Worm (Caenorhabditis elegans) whole organism, L3 larva: Measurements from ENCODE around the gene gpla-1.

ENCODE experiments used
- R02D3.7 ChIP-seq: fragments of 150-350 bp; optimal IDR thresholded peaks from 2 replicates; lab custom pipeline; 2014; ENCODE audit warnings: missing biosample characterization, missing genetic modification characterization
- ZK546.5 ChIP-seq: sonication (generic microtip); optimal IDR thresholded peaks from 2 replicates; lab custom pipeline; 2017; ENCODE audit warnings: missing biosample characterization, missing genetic modification characterization
- aly-2 ChIP-seq: fragments of 150-350 bp; optimal IDR thresholded peaks from 2 replicates; lab custom pipeline; 2014; ENCODE audit warnings: missing biosample characterization, missing genetic modification characterization
- ceh-16 ChIP-seq: sonication (generic microtip); optimal IDR thresholded peaks from 2 replicates; lab custom pipeline; 2017; ENCODE audit warnings: missing biosample characterization, missing genetic modification characterization
- ceh-28 ChIP-seq: fragments of 150-350 bp; optimal IDR thresholded peaks from 2 replicates; lab custom pipeline; 2014; ENCODE audit warnings: missing biosample characterization, missing genetic modification reagents, missing genetic modification characterization
- ceh-82 ChIP-seq: fragments of 150-350 bp; optimal IDR thresholded peaks from 2 replicates; lab custom pipeline; 2014; ENCODE audit warnings: missing biosample characterization, missing genetic modification characterization
- ceh-9 ChIP-seq: sonication (generic microtip); optimal IDR thresholded peaks from 2 replicates; lab custom pipeline; 2018; ENCODE audit warnings: missing biosample characterization, missing genetic modification characterization
- elt-1 ChIP-seq: fragments of 150-350 bp; optimal IDR thresholded peaks from 2 replicates; lab custom pipeline; 2014; ENCODE audit warnings: missing biosample characterization, missing genetic modification characterization
- elt-2 ChIP-seq: sonication (generic microtip); optimal IDR thresholded peaks from 2 replicates; lab custom pipeline; 2016; ENCODE audit warnings: missing genetic modification reagents, mild to moderate bottlenecking, missing genetic modification characterization, missing compliant biosample characterization
- eor-1 ChIP-seq, 2 experiments: fragments of 150-350 bp; optimal IDR thresholded peaks; 2 replicates each; lab custom pipeline; 2014 to 2018; ENCODE audit warnings: missing biosample characterization in 2 of 2, missing genetic modification characterization in 2 of 2
- fkh-10 ChIP-seq: sonication (generic microtip); optimal IDR thresholded peaks from 2 replicates; lab custom pipeline; 2017; ENCODE audit warnings: missing biosample characterization, missing genetic modification reagents, missing genetic modification characterization
- fkh-2 ChIP-seq: fragments of 150-350 bp; optimal IDR thresholded peaks from 2 replicates; lab custom pipeline; 2014; ENCODE audit warnings: missing biosample characterization, missing genetic modification reagents, missing genetic modification characterization
- fos-1 ChIP-seq: fragments of 150-350 bp; optimal IDR thresholded peaks from 2 replicates; lab custom pipeline; 2014; ENCODE audit warnings: missing biosample characterization, missing genetic modification characterization
- hmg-11 ChIP-seq: sonication (generic microtip); optimal IDR thresholded peaks from 2 replicates; lab custom pipeline; 2016; ENCODE audit warnings: missing genetic modification characterization, missing compliant biosample characterization
- lin-15B ChIP-seq: fragments of 150-350 bp; optimal IDR thresholded peaks from 2 replicates; lab custom pipeline; 2014; ENCODE audit warnings: missing biosample characterization, missing genetic modification characterization
- lin-39 ChIP-seq: fragments of 150-350 bp; optimal IDR thresholded peaks from 2 replicates; lab custom pipeline; 2018; ENCODE audit warnings: missing biosample characterization, missing genetic modification reagents, missing genetic modification characterization
- lsy-12 ChIP-seq: sonication (generic microtip); optimal IDR thresholded peaks from 2 replicates; lab custom pipeline; 2016; ENCODE audit warnings: mild to moderate bottlenecking, missing genetic modification characterization, missing compliant biosample characterization
- mml-1 ChIP-seq: fragments of 150-350 bp; sonication (generic microtip); optimal IDR thresholded peaks from 3 replicates; lab custom pipeline; 2014; ENCODE audit warnings: missing biosample characterization, missing genetic modification characterization
- nfya-1 ChIP-seq: sonication (generic microtip); optimal IDR thresholded peaks from 2 replicates; lab custom pipeline; 2017; ENCODE audit warnings: missing genetic modification characterization, mild to moderate bottlenecking, missing compliant biosample characterization, antibody characterized with exemption, moderate library complexity; ENCODE audit not compliant: insufficient read depth
- nhr-11 ChIP-seq: fragments of 150-350 bp; optimal IDR thresholded peaks from 2 replicates; lab custom pipeline; 2014; ENCODE audit warnings: missing biosample characterization, missing genetic modification characterization
- nhr-23 ChIP-seq: fragments of 150-350 bp; optimal IDR thresholded peaks from 2 replicates; lab custom pipeline; 2014; ENCODE audit warnings: missing biosample characterization, missing genetic modification reagents, missing genetic modification characterization
- nhr-28 ChIP-seq: fragments of 150-350 bp; optimal IDR thresholded peaks from 2 replicates; lab custom pipeline; 2014; ENCODE audit warnings: missing biosample characterization, missing genetic modification characterization
- nhr-43 ChIP-seq: sonication (generic microtip); optimal IDR thresholded peaks from 2 replicates; lab custom pipeline; 2016; ENCODE audit warnings: mild to moderate bottlenecking, missing genetic modification characterization, missing compliant biosample characterization; ENCODE audit not compliant: poor library complexity, severe bottlenecking
- nhr-67 ChIP-seq: fragments of 150-350 bp; optimal IDR thresholded peaks from 2 replicates; lab custom pipeline; 2014; ENCODE audit warnings: missing biosample characterization, missing genetic modification characterization
- nhr-76 ChIP-seq: fragments of 150-350 bp; sonication (generic microtip); optimal IDR thresholded peaks from 5 replicates; lab custom pipeline; 2014; ENCODE audit warnings: missing biosample characterization, missing genetic modification characterization
- nhr-77 ChIP-seq: fragments of 150-350 bp; optimal IDR thresholded peaks from 2 replicates; lab custom pipeline; 2014; ENCODE audit warnings: missing biosample characterization, missing genetic modification characterization
- pha-4 ChIP-seq: fragments of 150-350 bp; optimal IDR thresholded peaks from 2 replicates; lab custom pipeline; 2014; ENCODE audit warnings: missing biosample characterization, missing genetic modification reagents, missing genetic modification characterization
- pqm-1 ChIP-seq: fragments of 150-350 bp; optimal IDR thresholded peaks from 2 replicates; lab custom pipeline; 2017; ENCODE audit warnings: missing biosample characterization, missing genetic modification characterization, inconsistent platforms
- sea-2 ChIP-seq: fragments of 150-350 bp; sonication (generic microtip); optimal IDR thresholded peaks from 4 replicates; lab custom pipeline; 2014; ENCODE audit warnings: missing biosample characterization, missing genetic modification reagents, missing genetic modification characterization
- skn-1 ChIP-seq: fragments of 150-350 bp; optimal IDR thresholded peaks from 2 replicates; lab custom pipeline; 2014; ENCODE audit warnings: missing biosample characterization, missing genetic modification characterization
- zag-1 ChIP-seq: fragments of 150-350 bp; optimal IDR thresholded peaks from 2 replicates; lab custom pipeline; 2014; ENCODE audit warnings: missing biosample characterization, missing genetic modification characterization
- ztf-11 ChIP-seq: fragments of 150-350 bp; optimal IDR thresholded peaks from 2 replicates; lab custom pipeline; 2014; ENCODE audit warnings: missing biosample characterization, missing genetic modification characterization
- ztf-4 ChIP-seq: fragments of 150-350 bp; optimal IDR thresholded peaks from 2 replicates; lab custom pipeline; 2014; ENCODE audit warnings: missing biosample characterization, missing genetic modification characterization

Gene gpla-1

DNA sequence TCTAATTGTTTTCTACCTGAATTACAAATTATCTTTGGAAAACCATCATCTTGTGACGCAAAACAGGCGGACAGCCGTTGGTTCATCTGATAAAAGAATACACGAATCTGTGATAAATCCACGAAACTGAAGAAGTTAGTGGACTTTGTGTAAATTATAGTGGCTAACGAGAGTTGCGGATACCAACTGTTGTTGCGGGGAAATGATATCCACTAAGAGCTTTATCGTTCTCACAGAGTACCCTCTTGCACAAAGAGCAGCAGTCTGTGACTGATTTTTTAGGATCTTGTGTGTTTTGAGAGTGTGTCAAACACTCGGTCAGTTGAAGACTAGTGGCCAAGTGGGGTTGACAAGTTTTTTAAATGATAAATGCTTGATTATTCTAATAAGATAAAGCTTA, 18.0 kb downstream of the gpla-1 start:
- TF ChIP-seq ZK546.5, result no peak
- TF ChIP-seq elt-2, result no peak

DNA sequence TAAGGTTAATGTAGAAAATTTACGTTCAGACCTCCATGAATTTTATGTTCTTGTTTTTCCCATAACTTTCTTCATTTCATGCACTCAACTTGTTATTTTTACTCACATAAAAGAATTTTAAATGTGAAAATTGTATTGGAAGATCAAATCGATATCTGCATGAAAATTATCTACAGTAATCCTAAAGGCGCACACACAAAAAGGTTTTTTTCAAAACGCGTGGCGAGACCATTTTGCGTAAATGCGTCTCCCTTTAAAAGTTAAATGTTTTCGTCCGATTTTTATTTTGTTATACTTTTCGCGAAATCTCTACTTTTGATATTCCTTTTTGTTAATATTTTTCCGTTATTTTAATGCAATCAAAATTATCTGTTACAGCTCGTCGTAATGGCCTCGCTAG, 20.4 kb downstream of the gpla-1 start, which contains the start of gene R31.2:
R31.2 (plus strand) TSS at position 388 of the 400 bp plus-strand sequence.
- no peak for TF ChIP-seq ceh-28 (tag; lab: Kevin White, UChicago)
- TF ChIP-seq nhr-11 (tag; lab: Kevin White, UChicago), result no peak
- TF ChIP-seq elt-1, result no peak
- TF ChIP-seq mml-1 (tag; lab: Kevin White, UChicago), result no peak
- TF ChIP-seq pha-4 (tag; lab: Kevin White, UChicago), result no peak
- TF ChIP-seq hmg-11 (tag; lab: Kevin White, UChicago), result no peak
- TF ChIP-seq R02D3.7, result no peak

DNA sequence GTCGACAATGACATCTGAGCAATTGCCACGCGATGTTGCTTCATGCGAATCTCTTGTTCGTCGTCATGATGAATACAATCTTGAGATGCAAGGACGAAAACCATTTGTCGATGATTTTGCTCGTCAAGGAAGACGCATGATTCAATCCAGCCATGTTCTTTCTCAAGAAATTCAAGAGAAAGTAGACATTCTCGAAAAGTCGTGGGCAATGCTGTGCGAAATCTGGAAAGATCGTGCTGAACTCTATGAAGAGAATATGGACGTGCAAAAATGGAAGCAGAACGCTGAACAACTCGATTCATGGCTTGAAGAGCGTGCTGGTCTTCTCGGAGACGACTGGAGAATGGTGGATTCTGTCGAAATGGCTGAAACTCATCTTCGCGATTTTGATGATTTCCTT, 24.3 kb downstream of the gpla-1 start:
- TF ChIP-seq lin-39 (tag; lab: Kevin White, UChicago) (no peak), nhr-67 (tag; lab: Kevin White, UChicago) (no peak), eor-1 (tag; optimal IDR thresholded peaks at IDR 0.05; lab: Kevin White, UChicago) (no peak)

DNA sequence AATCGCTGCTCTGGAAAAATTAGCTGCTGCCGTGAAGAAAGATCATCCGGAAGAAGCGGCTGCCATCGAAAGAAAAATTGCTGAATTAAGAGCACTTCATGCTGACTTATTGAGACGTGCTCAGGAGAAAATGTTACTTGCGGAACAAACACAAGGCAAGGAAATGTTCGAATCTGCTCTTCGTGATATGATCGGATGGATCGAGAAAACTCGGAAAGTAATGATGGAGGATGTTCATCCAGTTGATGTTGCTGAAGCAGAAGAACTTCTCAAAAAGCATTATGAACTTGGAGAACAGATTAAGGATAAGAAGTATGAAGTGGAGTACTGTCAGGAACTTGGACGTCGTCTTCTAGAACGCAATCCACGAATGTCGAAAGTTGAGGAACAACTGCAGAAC, 31.6 kb downstream of the gpla-1 start:
- TF ChIP-seq nhr-43 (tag; lab: Kevin White, UChicago) (no peak), lin-15B (tag; lab: Kevin White, UChicago) (no peak), nhr-11 (tag; lab: Kevin White, UChicago) (no peak), zag-1 (no peak), nhr-76 (tag; lab: Kevin White, UChicago) (no peak), ceh-16 (tag; lab: Kevin White, UChicago) (no peak), lsy-12 (no peak), nhr-23 (no peak), fkh-2 (tag; lab: Kevin White, UChicago) (no peak), ceh-9 (tag; lab: Kevin White, UChicago) (no peak)

DNA sequence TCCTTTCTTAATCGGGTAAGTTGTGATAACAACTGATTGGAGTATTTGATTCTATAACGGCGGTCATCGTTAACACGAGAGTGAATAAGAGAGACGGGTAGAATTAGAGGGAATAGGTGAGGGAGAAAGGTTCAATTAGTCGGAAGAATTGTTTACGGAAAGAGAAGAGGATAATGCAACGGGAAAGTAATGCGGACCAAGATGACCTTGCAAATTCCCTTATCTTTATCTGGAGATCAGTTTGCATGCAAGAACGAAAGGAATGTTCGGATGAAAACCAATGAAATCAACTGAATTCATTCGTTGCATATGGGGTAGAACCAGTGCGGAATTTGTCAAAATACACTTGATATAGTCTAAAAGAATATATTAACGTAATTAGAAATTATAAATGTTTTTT, 35.4 kb downstream of the gpla-1 start:
- TF ChIP-seq nhr-23 (no peak), nfya-1 (tag; lab: Kevin White, UChicago) (no peak), ztf-4 (tag; lab: Kevin White, UChicago) (no peak), sea-2 (GFP tag; lab: Kevin White, UChicago) (no peak), nhr-11 (tag; lab: Kevin White, UChicago) (no peak), lin-15B (tag; lab: Kevin White, UChicago) (no peak)

DNA sequence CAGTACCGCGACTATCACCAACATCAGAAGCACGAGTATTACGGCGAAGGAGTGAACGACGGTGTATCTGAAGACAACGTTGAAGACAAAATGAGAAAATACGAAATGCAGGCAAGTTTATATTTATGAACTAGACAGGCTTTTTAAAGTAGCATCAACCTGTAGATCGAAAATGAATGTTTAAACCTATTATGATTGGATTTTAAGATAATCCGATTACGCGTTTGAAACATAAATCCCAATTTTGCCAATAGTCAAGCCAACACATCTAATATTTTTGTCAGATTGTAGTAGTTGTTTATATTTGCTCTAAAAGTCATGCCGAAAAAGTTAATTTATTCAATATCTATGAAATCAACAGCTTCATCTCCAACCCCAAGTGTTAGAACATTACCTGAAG, 36.4 kb downstream of the gpla-1 start:
- no peak for TF ChIP-seq nhr-76 (tag; lab: Kevin White, UChicago)
- no peak for TF ChIP-seq pqm-1
- TF ChIP-seq nhr-77, result no peak
- no peak for TF ChIP-seq nhr-43 (tag; lab: Kevin White, UChicago)
- TF ChIP-seq lin-15B (tag; lab: Kevin White, UChicago), result no peak
- no peak for TF ChIP-seq ceh-16 (tag; lab: Kevin White, UChicago)
- no peak for TF ChIP-seq ZK546.5
- TF ChIP-seq aly-2 (tag; lab: Kevin White, UChicago), result no peak
- TF ChIP-seq ztf-11, result no peak
- TF ChIP-seq skn-1 (tag; lab: Kevin White, UChicago), result no peak
- TF ChIP-seq fos-1, result no peak
- no peak for TF ChIP-seq sea-2 (GFP tag; lab: Kevin White, UChicago)
- TF ChIP-seq nhr-11 (tag; lab: Kevin White, UChicago), result no peak
- no peak for TF ChIP-seq fkh-10 (GFP tag; lab: Kevin White, UChicago)
- no peak for TF ChIP-seq ceh-82 (tag; lab: Kevin White, UChicago)
- no peak for TF ChIP-seq lin-39 (tag; lab: Kevin White, UChicago)
- TF ChIP-seq nhr-28, result no peak
- no peak for TF ChIP-seq eor-1 (tag; optimal IDR thresholded peaks at IDR 0.05; lab: Kevin White, UChicago)
